Worm (Caenorhabditis elegans) whole organism, L1 larva: ENCODE results near the gene tag-51.

ENCODE experiments used
- aly-2 ChIP-seq: fragments of 150-350 bp; optimal IDR thresholded peaks from 2 replicates; lab custom pipeline; 2014; ENCODE audit warnings: missing biosample characterization, missing genetic modification characterization
- blmp-1 ChIP-seq: fragments of 150-350 bp; optimal IDR thresholded peaks from 2 replicates; lab custom pipeline; 2014; ENCODE audit warnings: missing biosample characterization, missing genetic modification characterization
- ceh-88 ChIP-seq: fragments of 200-800 bp; sonication (Bioruptor generic); IDR thresholded peaks from 2 replicates; pipeline ENCODE4 v1.3.6; 2022; ENCODE audit warnings: missing genetic modification characterization, missing compliant biosample characterization
- fkh-10 ChIP-seq: sonication (generic microtip); optimal IDR thresholded peaks from 2 replicates; lab custom pipeline; 2017; ENCODE audit warnings: missing biosample characterization, missing genetic modification reagents, missing genetic modification characterization
- lin-13 ChIP-seq: fragments of 150-350 bp; optimal IDR thresholded peaks from 2 replicates; lab custom pipeline; 2014; ENCODE audit warnings: missing biosample characterization, missing genetic modification reagents, missing genetic modification characterization
- lsy-2 ChIP-seq, 2 experiments: fragments of 150-350 bp; optimal IDR thresholded peaks; 2 replicates each; lab custom pipeline; 2014; ENCODE audit warnings: missing biosample characterization in 2 of 2, missing genetic modification characterization in 2 of 2
- nhr-11 ChIP-seq: fragments of 150-350 bp; optimal IDR thresholded peaks from 2 replicates; lab custom pipeline; 2014; ENCODE audit warnings: missing biosample characterization, missing genetic modification characterization
- rnt-1 ChIP-seq: sonication (generic microtip); optimal IDR thresholded peaks from 2 replicates; lab custom pipeline; 2016; ENCODE audit warnings: mild to moderate bottlenecking, missing genetic modification characterization, moderate library complexity, missing compliant biosample characterization
- unc-30 ChIP-seq: sonication (generic microtip); optimal IDR thresholded peaks from 2 replicates; lab custom pipeline; 2017; ENCODE audit warnings: missing biosample characterization, missing genetic modification characterization

DNA sequence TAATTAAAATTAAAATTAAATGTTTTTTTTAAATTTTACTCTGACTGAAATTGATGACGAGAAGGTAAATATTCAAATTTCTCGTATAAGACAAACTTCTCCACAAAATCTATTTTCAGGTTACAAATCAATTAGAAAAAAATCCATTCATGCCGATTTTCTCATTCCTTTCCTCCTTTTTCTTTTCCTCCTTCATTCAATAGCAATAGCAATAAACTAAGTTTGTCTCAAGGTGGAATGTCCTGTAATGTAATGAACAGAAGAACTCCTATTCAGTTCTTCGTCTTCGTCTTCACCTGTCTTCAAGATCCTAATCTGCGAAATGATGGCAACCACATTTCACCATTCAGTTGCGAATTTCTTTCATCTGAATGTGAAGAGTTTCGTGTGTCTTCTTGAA is 38.2 kb upstream of the tag-51 start, which contains the start of gene dac-1:
- TF ChIP-seq blmp-1 (no peak), lin-13 (no peak), fkh-10 (GFP tag; lab: Kevin White, UChicago) (no peak), lsy-2 (tag; optimal IDR thresholded peaks at IDR 0.05; lab: Kevin White, UChicago) (no peak), aly-2 (tag; lab: Kevin White, UChicago) (no peak), ceh-88 (GFP tag; lab: Robert Waterston, UW) (no peak), nhr-11 (no peak), rnt-1 (no peak), unc-30 (tag; lab: Kevin White, UChicago) (no peak)
